Worm (Caenorhabditis elegans) whole organism, mixed stage, embryonic: ENCODE measurements around the gene T13H5.8.

Experiments used
- ceh-39 ChIP-seq: fragments of 150-350 bp; optimal IDR thresholded peaks from 2 replicates; lab custom pipeline; 2014; ENCODE audit warnings: missing biosample characterization, missing genetic modification characterization
- lin-13 ChIP-seq: fragments of 150-350 bp; optimal IDR thresholded peaks from 2 replicates; lab custom pipeline; 2014; ENCODE audit warnings: missing biosample characterization, missing genetic modification characterization
- lsy-2 ChIP-seq: fragments of 150-350 bp; optimal IDR thresholded peaks from 2 replicates; lab custom pipeline; 2014; ENCODE audit warnings: missing biosample characterization, missing genetic modification characterization
- mep-1 ChIP-seq: fragments of 150-350 bp; optimal IDR thresholded peaks from 2 replicates; lab custom pipeline; 2017; ENCODE audit warnings: missing biosample characterization, missing genetic modification reagents, missing genetic modification characterization, inconsistent platforms
- nhr-12 ChIP-seq: fragments of 150-350 bp; optimal IDR thresholded peaks from 2 replicates; lab custom pipeline; 2014; ENCODE audit warnings: missing biosample characterization, missing genetic modification characterization
- nhr-237 ChIP-seq: fragments of 150-350 bp; optimal IDR thresholded peaks from 2 replicates; lab custom pipeline; 2014; ENCODE audit warnings: missing biosample characterization, missing genetic modification characterization
- nhr-76 ChIP-seq: sonication (generic microtip); optimal IDR thresholded peaks from 2 replicates; lab custom pipeline; 2017; ENCODE audit warnings: missing biosample characterization, missing genetic modification characterization
- pha-4 ChIP-seq: fragments of 150-350 bp; optimal IDR thresholded peaks from 2 replicates; lab custom pipeline; 2018; ENCODE audit warnings: missing biosample characterization, missing genetic modification reagents, missing genetic modification characterization
- unc-120 ChIP-seq: sonication (generic microtip); optimal IDR thresholded peaks from 2 replicates; lab custom pipeline; 2017; ENCODE audit warnings: missing genetic modification characterization, missing compliant biosample characterization; ENCODE audit not compliant: poor library complexity, severe bottlenecking
- unc-62 ChIP-seq: fragments of 150-350 bp; optimal IDR thresholded peaks from 2 replicates; lab custom pipeline; 2014; ENCODE audit warnings: missing biosample characterization, missing genetic modification reagents, missing genetic modification characterization

ce11 chrII:8496184-8496583, 22.1 kb upstream of the T13H5.8 start:
- TF ChIP-seq unc-62 (GFP tag; lab: Kevin White, UChicago) (no peak), lsy-2 (tag; lab: Kevin White, UChicago) (no peak), nhr-237 (tag; lab: Kevin White, UChicago) (no peak), unc-120 (tag; lab: Kevin White, UChicago) (no peak), ceh-39 (no peak), nhr-76 (no peak), mep-1 (tag; lab: Kevin White, UChicago) (no peak), nhr-12 (no peak), lin-13 (tag; lab: Kevin White, UChicago) (no peak), pha-4 (no peak)
